Worm (Caenorhabditis elegans): ENCODE measurements around the gene dnj-3.

DNA sequence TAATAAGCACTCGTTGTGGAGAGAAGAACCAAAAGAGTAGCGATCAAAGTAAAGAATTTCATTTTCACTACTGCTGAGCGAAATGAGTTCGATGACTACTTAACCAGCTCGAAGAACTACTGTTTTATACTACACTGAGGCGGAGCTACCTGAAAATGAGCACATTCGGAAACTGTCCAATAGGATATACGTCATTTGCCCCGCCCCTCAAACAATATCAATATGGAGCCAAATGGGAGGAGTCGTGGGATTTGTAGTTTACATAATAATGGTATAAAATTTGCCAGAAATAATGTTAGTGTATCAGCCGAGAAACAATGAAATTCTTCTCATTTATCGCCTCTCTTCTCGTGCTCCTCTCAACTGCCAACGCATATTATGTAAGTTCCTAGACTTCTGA is 21.0 kb downstream of the dnj-3 start, which contains the start of the genes C01G10.5 and C01G10.4:
- no peak for TF ChIP-seq ama-1 (optimal IDR thresholded peaks at IDR 0.05)
- no peak for TF ChIP-seq zag-1 (tag; optimal IDR thresholded peaks at IDR 0.05)
- no peak for TF ChIP-seq arid-1 (GFP tag; conservative IDR thresholded peaks at IDR 0.05)
- no peak for TF ChIP-seq D1046.2 (GFP tag; IDR thresholded peaks at IDR 0.05)
- TF ChIP-seq lin-39 (tag; optimal IDR thresholded peaks at IDR 0.05) = no peak
- no peak for TF ChIP-seq lsy-2 (tag; optimal IDR thresholded peaks at IDR 0.05)
